Worm (Caenorhabditis elegans) whole organism, early embryonic: ENCODE results near the gene hse-5.

Source experiments
- B0310.2 ChIP-seq: sonication (generic microtip); optimal IDR thresholded peaks from 2 replicates; lab custom pipeline; 2016; ENCODE audit warnings: mild to moderate bottlenecking, missing genetic modification characterization, missing compliant biosample characterization
- F13C5.2 ChIP-seq: sonication (generic microtip); optimal IDR thresholded peaks from 2 replicates; lab custom pipeline; 2017; ENCODE audit warnings: mild to moderate bottlenecking, missing genetic modification characterization, inconsistent platforms, missing compliant biosample characterization
- aly-1 ChIP-seq: sonication (generic microtip); optimal IDR thresholded peaks from 2 replicates; lab custom pipeline; 2016; ENCODE audit warnings: missing genetic modification characterization, missing compliant biosample characterization
- ama-1 ChIP-seq: fragments of 150-350 bp; optimal IDR thresholded peaks from 2 replicates; lab custom pipeline; 2014
- ceh-13 ChIP-seq: fragments of 200-800 bp; sonication (Bioruptor generic); optimal IDR thresholded peaks from 2 replicates; lab custom pipeline; 2018; ENCODE audit warnings: mild to moderate bottlenecking, missing genetic modification characterization, missing compliant biosample characterization
- ceh-36 ChIP-seq: sonication (generic microtip); optimal IDR thresholded peaks from 2 replicates; lab custom pipeline; 2016; ENCODE audit warnings: missing genetic modification characterization, inconsistent platforms, missing compliant biosample characterization
- ets-7 ChIP-seq: sonication (generic microtip); optimal IDR thresholded peaks from 2 replicates; lab custom pipeline; 2016; ENCODE audit warnings: missing genotype, missing genetic modification characterization, missing compliant biosample characterization
- flt-1 ChIP-seq: fragments of 200-800 bp; sonication (Bioruptor generic); IDR thresholded peaks from 2 replicates; pipeline ENCODE4 v1.3.6; 2022; ENCODE audit warnings: missing genetic modification characterization, missing compliant biosample characterization
- hmbx-1 ChIP-seq: sonication (generic microtip); optimal IDR thresholded peaks from 2 replicates; lab custom pipeline; 2016; ENCODE audit warnings: mild to moderate bottlenecking, missing genetic modification characterization, missing compliant biosample characterization
- hmg-4 ChIP-seq: fragments of 200-800 bp; sonication (Bioruptor generic); optimal IDR thresholded peaks from 2 replicates; lab custom pipeline; 2018; ENCODE audit warnings: mild to moderate bottlenecking, missing genetic modification characterization, missing compliant biosample characterization
- hnd-1 ChIP-seq: sonication (generic microtip); optimal IDR thresholded peaks from 2 replicates; lab custom pipeline; 2016; ENCODE audit warnings: missing genetic modification characterization, missing compliant biosample characterization
- pes-1 ChIP-seq: fragments of 200-800 bp; sonication (Bioruptor generic); IDR thresholded peaks from 2 replicates; pipeline ENCODE4 v1.3.6; 2022; ENCODE audit warnings: missing genetic modification reagents, missing genetic modification characterization, missing compliant biosample characterization
- scrt-1 ChIP-seq: fragments of 200-800 bp; sonication (Bioruptor generic); IDR thresholded peaks from 2 replicates; pipeline ENCODE4 v1.3.6; 2022; ENCODE audit warnings: missing genetic modification characterization, missing compliant biosample characterization
- sea-1 ChIP-seq: fragments of 200-800 bp; sonication (Bioruptor generic); conservative IDR thresholded peaks from 2 replicates; pipeline ENCODE4 v1.3.6; 2022; ENCODE audit warnings: missing genetic modification characterization, missing compliant biosample characterization
- tbx-11 ChIP-seq: fragments of 200-800 bp; sonication (Bioruptor generic); IDR thresholded peaks from 2 replicates; pipeline ENCODE4 v1.3.6; 2022; ENCODE audit warnings: missing genetic modification characterization, missing compliant biosample characterization
- tbx-37 ChIP-seq: fragments of 200-800 bp; sonication (Bioruptor generic); conservative IDR thresholded peaks from 2 replicates; pipeline ENCODE4 v1.3.6; 2022; ENCODE audit warnings: missing genetic modification reagents, missing genetic modification characterization, missing compliant biosample characterization
- tra-4 ChIP-seq: sonication (generic microtip); optimal IDR thresholded peaks from 2 replicates; lab custom pipeline; 2017; ENCODE audit warnings: missing genetic modification characterization, missing compliant biosample characterization

hse-5 gene

DNA sequence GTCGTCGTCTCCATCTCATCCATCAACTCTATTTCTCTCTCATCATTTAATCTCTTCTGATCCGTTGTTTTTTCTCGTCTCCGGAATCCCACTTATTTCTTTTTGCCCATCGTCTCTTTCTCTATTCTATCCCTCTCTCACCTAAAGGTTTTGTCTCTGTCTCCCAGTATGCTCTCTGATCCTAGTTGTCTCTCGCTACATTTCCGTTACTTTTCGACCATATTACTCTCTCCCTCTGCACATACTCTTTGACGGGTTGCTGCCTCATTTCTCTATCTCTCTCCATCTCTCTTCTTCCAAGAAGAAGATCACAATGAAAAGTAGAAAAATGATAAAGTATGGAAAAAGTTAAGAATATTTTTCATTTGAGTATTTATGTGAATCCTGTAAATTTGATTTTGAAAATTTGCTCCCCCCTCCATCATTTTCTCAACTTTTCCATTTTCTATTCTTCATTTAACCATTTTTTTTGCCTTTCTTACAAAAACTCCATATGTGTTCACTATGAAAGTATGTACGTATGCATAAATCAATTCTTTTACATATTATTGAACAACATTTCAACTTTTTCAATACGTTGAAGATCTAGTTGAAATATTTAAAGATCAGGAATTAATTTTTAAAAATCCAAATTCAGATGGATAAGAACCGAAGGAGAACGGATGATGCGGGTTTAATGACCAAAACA, 27.9 kb upstream of the hse-5 start, which contains the start of gene tag-131:
Gene tag-131, plus strand, starts transcription at position 638 of the 688 bp plus-strand sequence.
- TF ChIP-seq sea-1 (GFP tag; lab: Robert Waterston, UW): no peak
- no peak for TF ChIP-seq ceh-13 (GFP tag; lab: Kevin White, UChicago)
- TF ChIP-seq tbx-37 (GFP tag; lab: Robert Waterston, UW): no peak
- no peak for TF ChIP-seq B0310.2 (tag; lab: Kevin White, UChicago)
- no peak for TF ChIP-seq hmg-4
- no peak for TF ChIP-seq F13C5.2 (tag; lab: Kevin White, UChicago)
- no peak for TF ChIP-seq aly-1 (tag; lab: Kevin White, UChicago)
- TF ChIP-seq hnd-1 (tag; lab: Kevin White, UChicago): no peak
- no peak for TF ChIP-seq scrt-1
- no peak for TF ChIP-seq tbx-11 (GFP tag; lab: Robert Waterston, UW)
- no peak for TF ChIP-seq ceh-36 (tag; lab: Kevin White, UChicago)
- TF ChIP-seq tra-4 (tag; lab: Kevin White, UChicago): no peak
- TF ChIP-seq flt-1 (GFP tag; lab: Robert Waterston, UW): no peak
- no peak for TF ChIP-seq hmbx-1
- TF ChIP-seq ama-1 (lab: Kevin White, UChicago): no peak
- no peak for TF ChIP-seq ets-7
- TF ChIP-seq pes-1 (GFP tag; lab: Robert Waterston, UW): no peak

DNA sequence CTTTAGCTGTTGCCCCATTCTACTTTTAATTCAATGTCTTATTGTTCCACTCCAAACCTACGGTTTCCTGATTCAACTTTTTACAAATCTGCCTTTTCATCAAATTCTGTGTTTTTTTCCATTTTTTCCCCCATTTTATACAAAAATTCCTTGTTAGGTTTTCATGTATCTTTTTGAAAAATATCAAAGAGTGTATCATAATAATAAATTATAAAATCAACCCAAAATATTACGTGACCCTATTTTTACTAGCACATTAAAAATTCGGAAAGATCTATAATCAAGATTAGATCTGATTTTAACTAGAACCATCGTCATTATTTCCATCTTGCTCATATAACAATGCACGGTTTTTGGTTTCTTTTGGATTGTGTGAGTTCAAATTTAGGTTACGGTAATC, 25.0 kb upstream of the hse-5 start, which contains the start of gene H38K22.6:
Gene H38K22.6, plus strand, starts transcription at position 301 of the 400 bp plus-strand sequence.
- TF ChIP-seq tbx-11 (GFP tag; lab: Robert Waterston, UW) (no peak), ceh-36 (tag; lab: Kevin White, UChicago) (no peak), scrt-1 (no peak), tbx-37 (GFP tag; lab: Robert Waterston, UW) (no peak)

- TF ChIP-seq hmg-4: no peak
- TF ChIP-seq flt-1 (GFP tag; lab: Robert Waterston, UW): no peak
- TF ChIP-seq hnd-1 (tag; lab: Kevin White, UChicago): no peak
- no peak for TF ChIP-seq B0310.2 (tag; lab: Kevin White, UChicago)
- TF ChIP-seq scrt-1: no peak
- no peak for TF ChIP-seq tbx-37 (GFP tag; lab: Robert Waterston, UW)
- TF ChIP-seq ama-1 (lab: Kevin White, UChicago): no peak
- no peak for TF ChIP-seq F13C5.2 (tag; lab: Kevin White, UChicago)
- no peak for TF ChIP-seq tbx-11 (GFP tag; lab: Robert Waterston, UW)
- no peak for TF ChIP-seq sea-1 (GFP tag; lab: Robert Waterston, UW)
- no peak for TF ChIP-seq aly-1 (tag; lab: Kevin White, UChicago)
- TF ChIP-seq ceh-36 (tag; lab: Kevin White, UChicago): no peak
- no peak for TF ChIP-seq tra-4 (tag; lab: Kevin White, UChicago)
- no peak for TF ChIP-seq pes-1 (GFP tag; lab: Robert Waterston, UW)
- TF ChIP-seq ceh-13 (GFP tag; lab: Kevin White, UChicago): no peak
- no peak for TF ChIP-seq hmbx-1
- TF ChIP-seq ets-7: no peak
Observed at ce11 chrIII:4321399-4321798, 23.7 kb upstream of the hse-5 start, which contains the start of gene H38K22.7. Gene H38K22.7 (plus strand): TSS chrIII:4321699.

ce11 chrIII:4323120-4323519, 22.0 kb upstream of the hse-5 start:
- TF ChIP-seq tbx-37 (GFP tag; lab: Robert Waterston, UW) (no peak), hmg-4 (no peak), ceh-36 (tag; lab: Kevin White, UChicago) (no peak), ets-7 (no peak), scrt-1 (no peak), ceh-13 (GFP tag; lab: Kevin White, UChicago) (no peak), tbx-11 (GFP tag; lab: Robert Waterston, UW) (no peak), hmbx-1 (no peak)

DNA sequence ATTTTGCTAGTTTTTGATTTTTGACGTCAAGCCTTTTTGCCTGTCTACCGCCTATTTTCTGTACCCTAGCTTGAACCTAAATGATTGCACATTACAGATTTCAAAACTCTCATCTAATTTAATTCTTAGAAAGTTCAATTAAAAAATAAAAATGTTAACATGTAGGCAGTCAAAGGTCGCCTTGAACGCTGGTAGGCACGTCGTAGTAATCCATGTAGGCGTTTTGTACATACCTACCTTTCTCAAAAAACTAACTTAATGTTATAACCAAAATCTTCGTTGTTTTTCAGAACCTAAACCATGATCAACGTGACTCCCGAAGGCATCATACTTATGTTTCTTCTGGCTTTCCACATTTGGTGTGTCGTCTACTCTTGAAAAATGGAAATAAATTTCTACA, 21.3 kb upstream of the hse-5 start, which contains the start of gene H38K22.9:
Gene H38K22.9, plus strand, starts transcription at position 301 of the 400 bp plus-strand sequence.
- TF ChIP-seq ets-7 (no peak), B0310.2 (tag; lab: Kevin White, UChicago) (no peak), aly-1 (tag; lab: Kevin White, UChicago) (no peak), ceh-36 (tag; lab: Kevin White, UChicago) (no peak), tbx-37 (GFP tag; lab: Robert Waterston, UW) (no peak), tra-4 (tag; lab: Kevin White, UChicago) (no peak)

DNA sequence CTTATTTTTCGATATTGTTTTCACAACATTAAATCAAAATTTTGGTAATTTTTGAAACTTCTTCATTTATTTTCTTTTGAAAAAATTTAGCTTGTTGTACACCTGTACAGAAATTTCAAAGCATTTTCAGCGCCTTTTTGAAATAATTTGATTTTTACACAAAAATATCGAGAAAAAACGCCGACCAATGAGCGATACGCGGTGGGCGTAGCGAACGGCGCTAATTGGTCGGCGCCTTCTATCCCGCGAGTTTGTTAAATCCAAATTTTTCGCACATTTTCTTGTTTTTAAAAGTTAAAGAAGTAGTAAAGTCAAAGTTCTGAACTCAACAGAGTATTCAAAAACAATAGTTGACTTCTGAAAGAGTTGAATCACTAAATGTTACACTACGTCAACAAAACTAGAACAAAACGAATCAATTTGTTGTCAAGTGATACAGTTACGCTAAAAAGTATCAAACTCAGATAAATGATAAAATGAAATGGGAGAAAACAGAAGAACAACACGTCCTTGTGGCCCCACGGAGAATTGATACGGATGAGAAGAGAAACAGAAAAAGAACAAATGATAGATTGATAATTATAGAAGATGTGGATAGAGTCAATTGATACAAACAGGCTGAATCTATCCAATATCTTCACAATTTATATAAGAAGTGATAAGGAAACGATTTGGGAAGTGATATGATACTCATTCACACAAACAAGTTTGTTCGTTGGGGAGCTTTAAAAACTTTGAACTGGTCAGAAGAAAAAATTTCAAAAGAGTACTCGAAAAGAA, 16.7 kb upstream of the hse-5 start:
- TF ChIP-seq ets-7: no peak
- no peak for TF ChIP-seq scrt-1
- no peak for TF ChIP-seq hmbx-1

DNA sequence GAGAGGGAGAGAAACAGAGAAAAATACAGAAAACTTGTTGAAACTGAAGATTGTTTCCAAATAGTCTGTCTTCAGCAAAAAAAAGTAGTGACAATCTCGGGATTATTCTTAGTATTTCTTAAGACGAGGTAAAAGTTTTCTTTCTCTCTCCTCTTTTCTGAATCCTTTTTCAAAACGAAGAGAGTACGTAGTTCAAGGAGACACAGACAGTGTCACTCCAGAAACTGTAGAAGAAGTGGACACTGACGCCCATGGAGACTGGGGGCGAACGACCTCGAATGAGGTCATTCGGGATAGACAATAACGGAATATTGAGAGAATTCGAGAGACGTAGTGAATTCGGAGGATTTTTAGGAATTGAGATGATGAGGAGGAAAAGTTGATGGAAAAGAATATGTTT, 14.2 kb upstream of the hse-5 start, which contains the start of gene gly-6:
Gene gly-6, minus strand, starts transcription at position 245 of the 400 bp plus-strand sequence.
- TF ChIP-seq ets-7: no peak
- TF ChIP-seq ama-1 (lab: Kevin White, UChicago): no peak
- no peak for TF ChIP-seq tbx-37 (GFP tag; lab: Robert Waterston, UW)
- TF ChIP-seq hmg-4: no peak
- TF ChIP-seq ceh-36 (tag; lab: Kevin White, UChicago): no peak
- TF ChIP-seq ceh-13 (GFP tag; lab: Kevin White, UChicago): no peak
- no peak for TF ChIP-seq hnd-1 (tag; lab: Kevin White, UChicago)
- TF ChIP-seq B0310.2 (tag; lab: Kevin White, UChicago): no peak
- no peak for TF ChIP-seq F13C5.2 (tag; lab: Kevin White, UChicago)
- no peak for TF ChIP-seq sea-1 (GFP tag; lab: Robert Waterston, UW)
- no peak for TF ChIP-seq pes-1 (GFP tag; lab: Robert Waterston, UW)
- no peak for TF ChIP-seq scrt-1
- no peak for TF ChIP-seq tra-4 (tag; lab: Kevin White, UChicago)
